Fruit fly (Drosophila melanogaster) whole organism, pupa: Measurements from ENCODE around the gene Jon65Aiv.

Experiments
- CG12605 ChIP-seq: fragments of 200-800 bp; sonication (Bioruptor generic); IDR thresholded peaks from 2 replicates; pipeline ENCODE4 v1.3.6; 2022; ENCODE audit warnings: missing biosample characterization, missing genetic modification characterization
- CG15710 ChIP-seq: fragments of 200-800 bp; sonication (Bioruptor generic); optimal IDR thresholded peaks from 2 replicates; lab custom pipeline; 2018; ENCODE audit warnings: missing biosample characterization, mild to moderate bottlenecking, missing genetic modification characterization, moderate library complexity
- CG17806 ChIP-seq: fragments of 200-800 bp; sonication (Bioruptor generic); optimal IDR thresholded peaks from 2 replicates; lab custom pipeline; 2018; ENCODE audit warnings: missing biosample characterization, mild to moderate bottlenecking, missing genetic modification characterization, moderate library complexity
- Pif1B ChIP-seq: fragments of 200-800 bp; sonication (Bioruptor generic); optimal IDR thresholded peaks from 3 replicates; lab custom pipeline; 2016; ENCODE audit warnings: missing biosample characterization, missing genetic modification characterization
- rn ChIP-seq: fragments of 200-800 bp; sonication (Bioruptor generic); IDR thresholded peaks from 2 replicates; pipeline ENCODE4 v1.3.6; 2022; ENCODE audit warnings: missing biosample characterization, missing genetic modification characterization

DNA sequence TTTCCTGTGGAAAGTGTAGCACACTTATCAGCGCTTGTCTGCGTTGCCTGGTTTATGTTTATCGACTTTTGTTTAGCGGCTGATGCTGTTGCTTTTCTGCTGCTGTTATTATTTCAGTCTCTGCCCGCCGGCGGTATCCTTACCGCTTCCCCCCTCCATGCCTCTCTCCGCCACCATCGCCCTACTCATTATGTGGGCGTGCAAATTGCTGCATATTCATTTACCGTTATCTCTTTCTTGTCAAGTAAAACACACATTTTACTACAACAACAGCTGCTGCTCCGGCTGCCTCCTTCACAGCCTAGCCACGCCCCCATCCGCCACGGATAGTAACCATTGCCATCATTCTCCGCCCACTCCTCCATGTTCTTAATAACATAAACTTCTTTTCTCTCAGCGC lies 39.1 kb upstream of the Jon65Aiv start:
- no peak for TF ChIP-seq rn (GFP tag; lab: Robert Waterston, UW)
- no peak for TF ChIP-seq CG15710
- TF ChIP-seq Pif1B (GFP tag; lab: Kevin White, UChicago), result no peak
- TF ChIP-seq CG12605, result no peak
- no peak for TF ChIP-seq CG17806 (tag; lab: Kevin White, UChicago)
